Fruit fly (Drosophila melanogaster) whole organism, embryonic: ENCODE data around the gene BORCS6.

ENCODE experiments used
- Asciz ChIP-seq: fragments of 200-800 bp; sonication (Bioruptor generic); optimal IDR thresholded peaks from 2 replicates; lab custom pipeline; 2017; ENCODE audit warnings: missing biosample characterization, mild to moderate bottlenecking, missing genetic modification characterization, missing genetic modification reagents
- Blimp-1 ChIP-seq: fragments of 200-800 bp; sonication (Bioruptor generic); optimal IDR thresholded peaks from 3 replicates; lab custom pipeline; 2018; ENCODE audit warnings: missing biosample characterization, missing genetic modification characterization, mild to moderate bottlenecking, moderate library complexity, missing genetic modification reagents
- Bteb2 ChIP-seq: fragments of 200-800 bp; sonication (Bioruptor generic); optimal IDR thresholded peaks from 2 replicates; lab custom pipeline; 2016; ENCODE audit warnings: missing biosample characterization, missing genetic modification characterization
- C15 ChIP-seq: fragments of 200-800 bp; sonication (Bioruptor generic); IDR thresholded peaks from 3 replicates; pipeline ENCODE4 v1.3.6; 2022; ENCODE audit warnings: missing biosample characterization, missing genetic modification characterization
- CG10654 ChIP-seq: fragments of 200-800 bp; sonication (Bioruptor generic); optimal IDR thresholded peaks from 2 replicates; lab custom pipeline; 2016; ENCODE audit warnings: missing biosample characterization, missing genetic modification characterization
- CG15479 ChIP-seq: fragments of 200-800 bp; sonication (Bioruptor generic); optimal IDR thresholded peaks from 3 replicates; lab custom pipeline; 2019; ENCODE audit warnings: missing biosample characterization, mild to moderate bottlenecking, missing genetic modification characterization, moderate library complexity
- CG16815 ChIP-seq: fragments of 200-800 bp; sonication (Bioruptor generic); optimal IDR thresholded peaks from 3 replicates; lab custom pipeline; 2017; ENCODE audit warnings: missing biosample characterization, mild to moderate bottlenecking, missing genetic modification characterization
- CG17328 ChIP-seq: fragments of 200-800 bp; sonication (Bioruptor generic); IDR thresholded peaks from 2 replicates; pipeline ENCODE4 v1.3.6; 2022; ENCODE audit warnings: missing biosample characterization, missing genetic modification characterization
- CG17912 ChIP-seq: fragments of 200-800 bp; sonication (Bioruptor generic); optimal IDR thresholded peaks from 2 replicates; lab custom pipeline; 2018; ENCODE audit warnings: missing biosample characterization, mild to moderate bottlenecking, missing genetic modification characterization
- CG18619 ChIP-seq: fragments of 200-800 bp; sonication (Bioruptor generic); optimal IDR thresholded peaks from 3 replicates; lab custom pipeline; 2017; ENCODE audit warnings: missing biosample characterization, mild to moderate bottlenecking, missing genetic modification characterization
- CG31224 ChIP-seq: fragments of 200-800 bp; sonication (Bioruptor generic); IDR thresholded peaks from 2 replicates; pipeline ENCODE4 v1.3.6; 2022; ENCODE audit warnings: missing biosample characterization, missing genetic modification characterization
- CG32532 ChIP-seq: fragments of 200-800 bp; sonication (Bioruptor generic); IDR thresholded peaks from 2 replicates; pipeline ENCODE4 v1.3.6; 2022; ENCODE audit warnings: missing biosample characterization, missing genetic modification characterization
- CG3726 ChIP-seq: fragments of 200-800 bp; sonication (Bioruptor generic); IDR thresholded peaks from 3 replicates; pipeline ENCODE4, ENCODE4 v1.3.6; 2022; ENCODE audit warnings: missing biosample characterization, missing genetic modification characterization
- CG4282 ChIP-seq: fragments of 200-800 bp; sonication (Bioruptor generic); optimal IDR thresholded peaks from 2 replicates; lab custom pipeline; 2016; ENCODE audit warnings: missing biosample characterization, missing genetic modification characterization
- CG4360 ChIP-seq: fragments of 200-800 bp; sonication (Bioruptor generic); IDR thresholded peaks from 2 replicates; pipeline ENCODE4 v1.3.6; 2022; ENCODE audit warnings: missing biosample characterization, missing genetic modification characterization
- CG6683 ChIP-seq: fragments of 200-800 bp; sonication (Bioruptor generic); optimal IDR thresholded peaks from 2 replicates; lab custom pipeline; 2017; ENCODE audit warnings: missing biosample characterization, mild to moderate bottlenecking, missing genetic modification characterization, missing genetic modification reagents
- CG6689 ChIP-seq: fragments of 200-800 bp; sonication (Bioruptor generic); IDR thresholded peaks from 2 replicates; pipeline ENCODE4 v1.3.6; 2022; ENCODE audit warnings: missing biosample characterization, missing genetic modification characterization
- CrebB ChIP-seq: fragments of 200-800 bp; sonication (Bioruptor generic); optimal IDR thresholded peaks from 3 replicates; lab custom pipeline; 2018; ENCODE audit warnings: missing biosample characterization, mild to moderate bottlenecking, missing genetic modification characterization
- D19A ChIP-seq: fragments of 200-800 bp; optimal IDR thresholded peaks from 3 replicates; lab custom pipeline; 2019; ENCODE audit warnings: missing biosample characterization, mild to moderate bottlenecking, missing genetic modification characterization, moderate library complexity
- Dip2 ChIP-seq: fragments of 200-800 bp; sonication (Bioruptor generic); IDR thresholded peaks from 2 replicates; pipeline ENCODE4 v1.3.6; 2022; ENCODE audit warnings: missing biosample characterization, missing genetic modification characterization
- Dref ChIP-seq: fragments of 200-800 bp; sonication (Bioruptor generic); IDR thresholded peaks from 2 replicates; pipeline ENCODE4 v1.3.6; 2022; ENCODE audit warnings: missing biosample characterization, missing genetic modification characterization
- Fer1 ChIP-seq: fragments of 200-800 bp; sonication (Bioruptor generic); optimal IDR thresholded peaks from 2 replicates; lab custom pipeline; 2017; ENCODE audit warnings: missing biosample characterization, mild to moderate bottlenecking, missing genetic modification characterization
- Gsc ChIP-seq: fragments of 200-800 bp; sonication (Bioruptor generic); IDR thresholded peaks from 2 replicates; pipeline ENCODE4 v1.3.6; 2022; ENCODE audit warnings: missing biosample characterization, missing genetic modification characterization
- H2.0 ChIP-seq: fragments of 200-800 bp; sonication (Bioruptor generic); IDR thresholded peaks from 2 replicates; pipeline ENCODE4 v1.3.6; 2022; ENCODE audit warnings: missing biosample characterization, missing genetic modification characterization
- Hand ChIP-seq: fragments of 200-800 bp; sonication (Bioruptor generic); optimal IDR thresholded peaks from 2 replicates; lab custom pipeline; 2017; ENCODE audit warnings: mild to moderate bottlenecking, missing biosample characterization, missing genetic modification reagents, missing genetic modification characterization
- Hr3 ChIP-seq: fragments of 200-800 bp; sonication (Bioruptor generic); optimal IDR thresholded peaks from 3 replicates; lab custom pipeline; 2016; ENCODE audit warnings: missing biosample characterization, missing genetic modification characterization
- Kr ChIP-seq: fragments of 200-800 bp; sonication (Bioruptor generic); optimal IDR thresholded peaks from 2 replicates; lab custom pipeline; 2017; ENCODE audit warnings: missing biosample characterization, mild to moderate bottlenecking, missing genetic modification characterization
- Meics ChIP-seq: fragments of 200-800 bp; sonication (Bioruptor generic); optimal IDR thresholded peaks from 2 replicates; lab custom pipeline; 2017; ENCODE audit warnings: missing biosample characterization, mild to moderate bottlenecking, missing genetic modification characterization
- Nf-YB ChIP-seq: fragments of 200-800 bp; sonication (Bioruptor generic); optimal IDR thresholded peaks from 3 replicates; lab custom pipeline; 2019; ENCODE audit warnings: missing biosample characterization, mild to moderate bottlenecking, missing genetic modification characterization, moderate library complexity
- Ptx1 ChIP-seq: fragments of 200-800 bp; sonication (Bioruptor generic); IDR thresholded peaks from 2 replicates; pipeline ENCODE4 v1.3.6; 2022; ENCODE audit warnings: missing biosample characterization, missing genetic modification characterization
- Sox102F ChIP-seq: fragments of 200-800 bp; sonication (Bioruptor generic); optimal IDR thresholded peaks from 2 replicates; lab custom pipeline; 2018; ENCODE audit warnings: missing biosample characterization, mild to moderate bottlenecking, missing genetic modification characterization, moderate library complexity
- Sry-δ ChIP-seq: fragments of 200-800 bp; sonication (Bioruptor generic); optimal IDR thresholded peaks from 2 replicates; lab custom pipeline; 2016; ENCODE audit warnings: missing biosample characterization, missing genetic modification characterization
- abd-A ChIP-seq: fragments of 200-800 bp; sonication (Bioruptor generic); optimal IDR thresholded peaks from 3 replicates; lab custom pipeline; 2019; ENCODE audit warnings: missing biosample characterization, mild to moderate bottlenecking, missing genetic modification characterization, moderate library complexity
- az2 ChIP-seq: fragments of 200-800 bp; sonication (Bioruptor generic); optimal IDR thresholded peaks from 3 replicates; lab custom pipeline; 2016; ENCODE audit warnings: missing biosample characterization, missing genetic modification characterization
- br ChIP-seq: fragments of >200 bp; optimal IDR thresholded peaks from 2 replicates; lab custom pipeline; 2017
- cad ChIP-seq: fragments of >200 bp; optimal IDR thresholded peaks from 2 replicates; lab custom pipeline; 2017; ENCODE audit warnings: missing biosample characterization, missing genetic modification characterization
- chif ChIP-seq, 2 experiments: fragments of 200-800 bp; sonication (Bioruptor generic); optimal IDR thresholded peaks; 3 replicates each; lab custom pipeline; 2016; ENCODE audit warnings: missing biosample characterization in 2 of 2, missing genetic modification characterization in 2 of 2
- corto ChIP-seq: fragments of 200-800 bp; sonication (Bioruptor generic); optimal IDR thresholded peaks from 2 replicates; lab custom pipeline; 2016; ENCODE audit warnings: missing biosample characterization, mild to moderate bottlenecking, missing genetic modification characterization, moderate library complexity
- croc ChIP-seq: fragments of 200-800 bp; sonication (Bioruptor generic); conservative IDR thresholded peaks from 3 replicates; pipeline ENCODE4 v1.3.6; 2022; ENCODE audit warnings: missing biosample characterization, missing genetic modification characterization
- eyg ChIP-seq: fragments of 200-800 bp; sonication (Bioruptor generic); optimal IDR thresholded peaks from 3 replicates; lab custom pipeline; 2016; ENCODE audit warnings: missing biosample characterization, missing genetic modification characterization
- fru ChIP-seq: fragments of >200 bp; optimal IDR thresholded peaks from 2 replicates; lab custom pipeline; 2017
- hbn ChIP-seq: fragments of 200-800 bp; sonication (Bioruptor generic); IDR thresholded peaks from 2 replicates; pipeline ENCODE4 v1.3.6; 2022; ENCODE audit warnings: missing biosample characterization, missing genetic modification characterization; ENCODE audit not compliant: partially characterized antibody
- kay ChIP-seq: fragments of 200-800 bp; sonication (Bioruptor generic); optimal IDR thresholded peaks from 2 replicates; lab custom pipeline; 2016; ENCODE audit warnings: missing biosample characterization, missing genetic modification characterization
- mirr ChIP-seq: fragments of 200-800 bp; sonication (Bioruptor generic); optimal IDR thresholded peaks from 3 replicates; lab custom pipeline; 2018; ENCODE audit warnings: missing biosample characterization, mild to moderate bottlenecking, missing genetic modification characterization
- oc ChIP-seq: fragments of 200-800 bp; sonication (Bioruptor generic); optimal IDR thresholded peaks from 2 replicates; lab custom pipeline; 2018; ENCODE audit warnings: missing biosample characterization, mild to moderate bottlenecking, missing genetic modification characterization, moderate library complexity
- pita ChIP-seq: fragments of 200-800 bp; sonication (Bioruptor generic); optimal IDR thresholded peaks from 2 replicates; lab custom pipeline; 2017; ENCODE audit warnings: missing biosample characterization, mild to moderate bottlenecking, missing genetic modification characterization
- pnt ChIP-seq: fragments of 200-800 bp; sonication (Bioruptor generic); optimal IDR thresholded peaks from 3 replicates; lab custom pipeline; 2016; ENCODE audit warnings: missing biosample characterization, missing genetic modification characterization
- sd ChIP-seq: fragments of 200-800 bp; sonication (Bioruptor generic); optimal IDR thresholded peaks from 3 replicates; lab custom pipeline; 2018; ENCODE audit warnings: missing biosample characterization, mild to moderate bottlenecking, missing genetic modification characterization, moderate library complexity
- tap ChIP-seq: fragments of 200-800 bp; optimal IDR thresholded peaks from 3 replicates; lab custom pipeline; 2019; ENCODE audit warnings: missing biosample characterization, mild to moderate bottlenecking, missing genetic modification characterization, moderate library complexity
- tio ChIP-seq: fragments of 200-800 bp; sonication (Bioruptor generic); optimal IDR thresholded peaks from 2 replicates; lab custom pipeline; 2017; ENCODE audit warnings: missing biosample characterization, missing genetic modification characterization, inconsistent platforms
- vfl ChIP-seq: fragments of 200-800 bp; sonication (Bioruptor generic); optimal IDR thresholded peaks from 2 replicates; lab custom pipeline; 2016; ENCODE audit warnings: missing biosample characterization, missing genetic modification characterization
- vvl ChIP-seq: fragments of 200-800 bp; sonication (Bioruptor generic); IDR thresholded peaks from 2 replicates; pipeline ENCODE4 v1.3.6; 2022; ENCODE audit warnings: missing biosample characterization, missing genetic modification characterization

Gene BORCS6

dm6 chr3L:552950-553349, 12.3 kb downstream of the BORCS6 start (continued):
- TF ChIP-seq CG31224 (peak; percentile 61), eyg (GFP tag; lab: Kevin White, UChicago) (no peak), Blimp-1 (GFP tag; lab: Kevin White, UChicago) (peak; percentile 70), Sry-δ (GFP tag; lab: Kevin White, UChicago) (peak; percentile 28), Sox102F (GFP tag; lab: Kevin White, UChicago) (peak; percentile 74), CrebB (tag; lab: Kevin White, UChicago) (peak; percentile 72), Gsc (GFP tag; lab: Robert Waterston, UW) (no peak; the same call in 1 of the 2 replicates), oc (tag; lab: Kevin White, UChicago) (peak; percentile 73), vvl (peak; percentile 88), Ptx1 (GFP tag; lab: Robert Waterston, UW) (peak; percentile 82), chif (GFP tag; optimal IDR thresholded peaks at IDR 0.05; lab: Kevin White, UChicago) (peak; percentile 54 to 70), Hr3 (peak; percentile 47), croc (no peak; the same call in 2 of the 3 replicates), Nf-YB (peak; percentile 18)

- TF ChIP-seq Fer1 (GFP tag; lab: Kevin White, UChicago) (peak; percentile 58), Hand (GFP tag; lab: Kevin White, UChicago) (peak; percentile 61), CG18619 (GFP tag; lab: Kevin White, UChicago) (peak; percentile 26), CG6683 (GFP tag; lab: Kevin White, UChicago) (peak; percentile 29), vfl (GFP tag; lab: Kevin White, UChicago) (no peak), CG17328 (GFP tag; lab: Robert Waterston, UW) (peak; percentile 51; the same call in 1 of the 2 replicates), Dip2 (GFP tag; lab: Robert Waterston, UW) (no peak), sd (tag; lab: Kevin White, UChicago) (peak; percentile 26), CG4360 (GFP tag; lab: Robert Waterston, UW) (no peak), CG32532 (GFP tag; lab: Robert Waterston, UW) (peak; percentile 74), Bteb2 (peak; percentile 8), corto (GFP tag; lab: Kevin White, UChicago) (no peak), D19A (tag; lab: Kevin White, UChicago) (peak; percentile 23), tio (GFP tag; lab: Kevin White, UChicago) (peak; percentile 29), Meics (peak; percentile 63), CG10654 (GFP tag; lab: Kevin White, UChicago) (peak; percentile 30), pita (GFP tag; lab: Kevin White, UChicago) (no peak), kay (no peak), Sox102F (GFP tag; lab: Kevin White, UChicago) (peak; percentile 58), tap (peak; percentile 6), Kr (GFP tag; lab: Kevin White, UChicago) (no peak), CG16815 (GFP tag; lab: Kevin White, UChicago) (peak; percentile 26), mirr (GFP tag; lab: Kevin White, UChicago) (no peak), cad (GFP tag; lab: Kevin White, UChicago) (no peak), br (lab: Kevin White, UChicago) (no peak), fru (lab: Kevin White, UChicago) (no peak), CG15479 (GFP tag; lab: Kevin White, UChicago) (no peak), abd-A (tag; lab: Kevin White, UChicago) (no peak), CG17912 (GFP tag; lab: Kevin White, UChicago) (no peak), CG4282 (GFP tag; lab: Kevin White, UChicago) (no peak), Asciz (GFP tag; lab: Kevin White, UChicago) (peak; percentile 35), CG3726 (no peak), C15 (0 out of 3 replicates have a peak, but pooled peaks have one; percentile 31), az2 (peak; percentile 35), H2.0 (GFP tag; lab: Robert Waterston, UW) (peak; percentile 30; the same call in 1 of the 2 replicates), pnt (GFP tag; lab: Kevin White, UChicago) (no peak), hbn (GFP tag; lab: Robert Waterston, UW) (no peak), CG6689 (GFP tag; lab: Robert Waterston, UW) (peak; percentile 63), Dref (no peak)
Measured at dm6 chr3L:554577-554976, 13.9 kb downstream of the BORCS6 start.
